Worm (Caenorhabditis elegans) whole organism, L2 larva: ENCODE data around the gene sdhb-1.

Source experiments
- F13H6.1 ChIP-seq: sonication (generic microtip); optimal IDR thresholded peaks from 2 replicates; lab custom pipeline; 2016; ENCODE audit warnings: missing genetic modification characterization, missing compliant biosample characterization
- R02D3.7 ChIP-seq: fragments of 150-350 bp; optimal IDR thresholded peaks from 2 replicates; lab custom pipeline; 2014; ENCODE audit warnings: missing biosample characterization, missing genetic modification characterization
- Y55F3AM.14 ChIP-seq: fragments of 200-800 bp; sonication (Bioruptor generic); optimal IDR thresholded peaks from 2 replicates; lab custom pipeline; 2018; ENCODE audit warnings: mild to moderate bottlenecking, missing genetic modification characterization, missing compliant biosample characterization
- alr-1 ChIP-seq: fragments of 150-350 bp; optimal IDR thresholded peaks from 2 replicates; lab custom pipeline; 2014; ENCODE audit warnings: missing biosample characterization, missing genetic modification characterization
- blmp-1 ChIP-seq: sonication (generic microtip); optimal IDR thresholded peaks from 2 replicates; lab custom pipeline; 2017; ENCODE audit warnings: missing genetic modification characterization, mild to moderate bottlenecking, missing compliant biosample characterization, antibody characterized with exemption, moderate library complexity; ENCODE audit not compliant: insufficient read depth
- ceh-16 ChIP-seq: fragments of 150-350 bp; optimal IDR thresholded peaks from 2 replicates; lab custom pipeline; 2014; ENCODE audit warnings: missing biosample characterization, missing genetic modification characterization
- ceh-82 ChIP-seq: fragments of 150-350 bp; optimal IDR thresholded peaks from 2 replicates; lab custom pipeline; 2014; ENCODE audit warnings: missing biosample characterization, missing genetic modification characterization
- crh-2 ChIP-seq: sonication (generic microtip); optimal IDR thresholded peaks from 2 replicates; lab custom pipeline; 2017; ENCODE audit warnings: missing biosample characterization, missing genetic modification characterization
- dmd-4 ChIP-seq: sonication (generic microtip); optimal IDR thresholded peaks from 2 replicates; lab custom pipeline; 2017; ENCODE audit warnings: missing biosample characterization, missing genetic modification characterization
- egl-27 ChIP-seq: sonication (generic microtip); optimal IDR thresholded peaks from 3 replicates; lab custom pipeline; 2017; ENCODE audit warnings: missing biosample characterization, missing genetic modification reagents, missing genetic modification characterization
- elt-1 ChIP-seq: fragments of 150-350 bp; optimal IDR thresholded peaks from 2 replicates; lab custom pipeline; 2014; ENCODE audit warnings: missing biosample characterization, missing genetic modification characterization
- elt-3 ChIP-seq: sonication (generic microtip); optimal IDR thresholded peaks from 2 replicates; lab custom pipeline; 2017; ENCODE audit warnings: missing biosample characterization, missing genetic modification characterization
- fos-1 ChIP-seq: fragments of 150-350 bp; optimal IDR thresholded peaks from 2 replicates; lab custom pipeline; 2014; ENCODE audit warnings: missing biosample characterization, missing genetic modification characterization
- gmeb-1 ChIP-seq: fragments of 150-350 bp; optimal IDR thresholded peaks from 2 replicates; lab custom pipeline; 2014; ENCODE audit warnings: missing biosample characterization, missing genetic modification characterization
- lin-13 ChIP-seq: fragments of 150-350 bp; optimal IDR thresholded peaks from 2 replicates; lab custom pipeline; 2014; ENCODE audit warnings: missing biosample characterization, missing genetic modification reagents, missing genetic modification characterization
- lin-39 ChIP-seq: fragments of 150-350 bp; optimal IDR thresholded peaks from 2 replicates; lab custom pipeline; 2014; ENCODE audit warnings: missing biosample characterization, missing genetic modification reagents, missing genetic modification characterization
- mab-5 ChIP-seq: fragments of 150-350 bp; optimal IDR thresholded peaks from 2 replicates; lab custom pipeline; 2014; ENCODE audit warnings: missing biosample characterization, missing genetic modification characterization
- mbf-1 ChIP-seq: sonication (generic microtip); optimal IDR thresholded peaks from 2 replicates; lab custom pipeline; 2017; ENCODE audit warnings: missing biosample characterization, missing genetic modification characterization
- mdl-1 ChIP-seq, 2 experiments: fragments of 150-350 bp in 1 of 2; sonication (generic microtip) in 1 of 2; optimal IDR thresholded peaks; 2 replicates each; lab custom pipeline; 2017; ENCODE audit warnings: missing biosample characterization in 2 of 2, missing genetic modification characterization in 2 of 2
- nhr-10 ChIP-seq: sonication (generic microtip); optimal IDR thresholded peaks from 2 replicates; lab custom pipeline; 2017; ENCODE audit warnings: missing biosample characterization, missing genetic modification characterization
- nhr-11 ChIP-seq: fragments of 150-350 bp; optimal IDR thresholded peaks from 2 replicates; lab custom pipeline; 2014; ENCODE audit warnings: missing biosample characterization, missing genetic modification characterization
- nhr-12 ChIP-seq: fragments of 150-350 bp; optimal IDR thresholded peaks from 2 replicates; lab custom pipeline; 2014; ENCODE audit warnings: missing biosample characterization, missing genetic modification characterization
- nhr-129 ChIP-seq: fragments of 150-350 bp; optimal IDR thresholded peaks from 2 replicates; lab custom pipeline; 2014; ENCODE audit warnings: missing biosample characterization, missing genetic modification characterization
- nhr-21 ChIP-seq: fragments of 150-350 bp; optimal IDR thresholded peaks from 2 replicates; lab custom pipeline; 2014; ENCODE audit warnings: missing biosample characterization, missing genetic modification characterization
- nhr-237 ChIP-seq: fragments of 150-350 bp; optimal IDR thresholded peaks from 2 replicates; lab custom pipeline; 2014; ENCODE audit warnings: missing biosample characterization, missing genetic modification characterization
- nhr-25 ChIP-seq: fragments of 150-350 bp; sonication (generic microtip); optimal IDR thresholded peaks from 3 replicates; lab custom pipeline; 2014; ENCODE audit warnings: missing biosample characterization, missing genetic modification characterization
- peb-1 ChIP-seq: fragments of 150-350 bp; optimal IDR thresholded peaks from 2 replicates; lab custom pipeline; 2014; ENCODE audit warnings: missing biosample characterization, missing genetic modification characterization
- sem-4 ChIP-seq: fragments of 150-350 bp; optimal IDR thresholded peaks from 2 replicates; lab custom pipeline; 2014; ENCODE audit warnings: missing biosample characterization, missing genetic modification reagents, missing genetic modification characterization
- skn-1 ChIP-seq: sonication (generic microtip); optimal IDR thresholded peaks from 2 replicates; lab custom pipeline; 2017; ENCODE audit warnings: missing biosample characterization, missing genetic modification characterization
- sma-3 ChIP-seq: sonication (generic microtip); optimal IDR thresholded peaks from 2 replicates; lab custom pipeline; 2016; ENCODE audit warnings: missing genetic modification reagents, missing genetic modification characterization, missing compliant biosample characterization
- sma-9 ChIP-seq, 2 experiments: fragments of 150-350 bp in 1 of 2; sonication (generic microtip) in 1 of 2; optimal IDR thresholded peaks; 2 replicates each; lab custom pipeline; 2014 to 2016; ENCODE audit warnings: missing genetic modification characterization in 2 of 2, mild to moderate bottlenecking in 1 of 2, missing biosample characterization in 1 of 2, missing compliant biosample characterization in 1 of 2, missing genetic modification reagents in 1 of 2, moderate library complexity in 1 of 2
- snpc-4 ChIP-seq: fragments of 150-350 bp; optimal IDR thresholded peaks from 2 replicates; lab custom pipeline; 2014; ENCODE audit warnings: missing biosample characterization, missing genetic modification characterization
- unc-39 ChIP-seq: fragments of 150-350 bp; optimal IDR thresholded peaks from 2 replicates; lab custom pipeline; 2014; ENCODE audit warnings: missing biosample characterization, missing genetic modification characterization
- unc-55 ChIP-seq: fragments of 150-350 bp; sonication (generic microtip); optimal IDR thresholded peaks from 3 replicates; lab custom pipeline; 2014; ENCODE audit warnings: missing biosample characterization, missing genetic modification reagents, missing genetic modification characterization
- zag-1 ChIP-seq: fragments of 150-350 bp; optimal IDR thresholded peaks from 2 replicates; lab custom pipeline; 2014; ENCODE audit warnings: missing biosample characterization, missing genetic modification characterization
- ztf-1 ChIP-seq: fragments of 200-800 bp; sonication (Bioruptor generic); conservative IDR thresholded peaks from 2 replicates; pipeline ENCODE4 v1.3.6; 2022; ENCODE audit warnings: missing genetic modification characterization, missing compliant biosample characterization
- ztf-11 ChIP-seq: sonication (generic microtip); optimal IDR thresholded peaks from 2 replicates; lab custom pipeline; 2017; ENCODE audit warnings: missing biosample characterization, missing genetic modification characterization
- ztf-4 ChIP-seq: fragments of 150-350 bp; optimal IDR thresholded peaks from 2 replicates; lab custom pipeline; 2014; ENCODE audit warnings: missing biosample characterization, missing genetic modification characterization

The sdhb-1 gene

DNA sequence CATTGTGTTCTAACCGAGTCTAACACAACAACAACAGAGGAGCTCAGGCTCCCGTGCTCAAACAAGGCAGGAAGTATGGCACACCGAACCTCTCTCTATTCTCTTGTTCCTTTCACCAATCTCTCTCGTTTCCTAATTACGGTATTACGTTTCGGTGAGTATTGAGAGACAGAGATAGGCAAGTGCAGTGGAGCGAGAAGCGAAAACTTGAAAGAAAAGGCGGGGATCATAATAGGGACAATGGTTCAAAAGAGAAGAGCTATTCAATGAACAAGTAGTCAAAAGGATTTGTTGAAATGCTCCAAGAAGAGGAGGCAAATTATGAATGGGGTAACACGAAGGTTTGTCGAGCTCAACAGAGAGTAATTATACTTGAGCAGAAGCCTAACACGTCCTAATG lies 39.2 kb downstream of the sdhb-1 start:
- TF ChIP-seq sma-3 (GFP tag; lab: Kevin White, UChicago) (no peak), mab-5 (tag; lab: Kevin White, UChicago) (no peak), elt-3 (tag; lab: Kevin White, UChicago) (no peak)

DNA sequence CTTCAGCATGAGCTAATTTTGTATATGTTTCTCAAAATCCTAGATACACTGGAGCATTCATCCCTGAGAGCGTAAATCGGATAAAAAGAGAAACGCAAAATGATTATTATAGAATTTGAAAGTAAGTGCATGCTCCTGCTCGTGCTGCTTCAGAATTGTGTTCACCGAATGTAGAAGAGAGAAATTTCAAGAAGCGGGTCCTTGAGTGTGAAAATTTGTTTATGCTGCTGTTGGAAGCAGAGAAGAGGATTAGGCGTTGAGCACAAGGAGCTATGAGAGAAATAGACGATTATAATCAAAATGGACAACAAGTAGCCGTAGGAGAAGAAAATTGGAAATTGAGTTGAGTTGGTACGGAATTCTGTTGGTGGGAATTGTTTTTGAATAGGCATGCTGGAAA lies 40.8 kb downstream of the sdhb-1 start:
- TF ChIP-seq egl-27 (tag; lab: Kevin White, UChicago) = no peak
- no peak for TF ChIP-seq elt-1 (tag; lab: Kevin White, UChicago)
- TF ChIP-seq F13H6.1 (tag; lab: Kevin White, UChicago) = no peak
- no peak for TF ChIP-seq nhr-10 (tag; lab: Kevin White, UChicago)
- TF ChIP-seq elt-3 (tag; lab: Kevin White, UChicago) = no peak
- peak; percentile 22 for TF ChIP-seq unc-55 (GFP tag; lab: Kevin White, UChicago)
- no peak for TF ChIP-seq gmeb-1 (tag; lab: Kevin White, UChicago)
- TF ChIP-seq blmp-1 (tag; lab: Kevin White, UChicago) = no peak
- no peak for TF ChIP-seq dmd-4 (tag; lab: Kevin White, UChicago)

DNA sequence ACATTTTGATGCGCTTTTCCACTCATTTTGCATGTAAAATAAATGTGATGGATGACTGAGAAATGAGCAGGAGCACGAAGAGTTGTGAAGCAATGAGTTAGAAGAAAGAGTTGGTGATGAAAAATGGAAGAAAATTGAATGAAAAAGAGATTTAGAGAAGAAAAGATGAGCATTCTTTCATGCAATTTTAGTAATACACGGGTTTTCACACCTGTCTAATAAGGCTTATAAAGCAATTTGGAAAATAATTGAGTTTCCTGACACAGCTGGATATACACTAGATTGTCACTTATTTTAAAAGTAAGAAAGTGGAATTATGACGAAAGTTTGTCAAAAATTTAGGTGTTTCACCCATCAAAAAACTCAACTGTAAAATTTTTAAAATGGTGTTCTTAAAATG lies 41.7 kb downstream of the sdhb-1 start:
- peak; percentile 31 for TF ChIP-seq unc-55 (GFP tag; lab: Kevin White, UChicago)
- TF ChIP-seq nhr-25 = no peak
- TF ChIP-seq F13H6.1 (tag; lab: Kevin White, UChicago) = no peak

DNA sequence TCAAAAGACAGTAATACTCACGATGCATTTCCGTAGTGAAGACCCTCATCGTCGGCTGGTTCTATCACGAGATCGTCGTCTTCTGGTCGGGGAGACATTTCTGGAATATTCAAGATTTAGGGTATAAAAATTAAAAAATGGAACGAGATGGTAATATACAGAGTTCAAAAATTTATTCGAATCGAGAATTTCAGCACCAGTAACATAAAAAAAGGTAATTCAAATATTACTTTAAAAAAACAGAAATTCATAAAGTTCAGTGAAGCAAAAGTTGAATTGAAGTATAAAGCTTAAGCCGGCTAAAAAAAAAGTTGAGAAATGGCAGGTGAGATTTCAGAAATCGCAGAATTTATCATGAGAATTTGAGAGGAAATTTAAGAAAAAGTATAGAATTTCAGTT lies 42.3 kb downstream of the sdhb-1 start, which contains the start of gene cam-1:
Gene cam-1 (minus strand): TSS at position 101 of the 400 bp plus-strand sequence.
- no peak for TF ChIP-seq nhr-25
- no peak for TF ChIP-seq Y55F3AM.14 (GFP tag; lab: Kevin White, UChicago)
- no peak for TF ChIP-seq snpc-4 (tag; lab: Kevin White, UChicago)
- TF ChIP-seq lin-13 (GFP tag; lab: Kevin White, UChicago) = no peak
- no peak for TF ChIP-seq nhr-11 (tag; lab: Kevin White, UChicago)
- TF ChIP-seq sma-3 (GFP tag; lab: Kevin White, UChicago) = no peak
- no peak for TF ChIP-seq sma-9 (GFP tag; optimal IDR thresholded peaks at IDR 0.05; lab: Kevin White, UChicago)
- no peak for TF ChIP-seq sma-9 (tag; optimal IDR thresholded peaks at IDR 0.05; lab: Kevin White, UChicago)
- no peak for TF ChIP-seq ztf-1
- TF ChIP-seq ztf-4 (tag; lab: Kevin White, UChicago) = no peak
- no peak for TF ChIP-seq ceh-16 (tag; lab: Kevin White, UChicago)
- TF ChIP-seq alr-1 = no peak
- TF ChIP-seq unc-39 = no peak
- no peak for TF ChIP-seq sem-4
- no peak for TF ChIP-seq skn-1 (tag; lab: Kevin White, UChicago)
- TF ChIP-seq dmd-4 (tag; lab: Kevin White, UChicago) = no peak
- TF ChIP-seq egl-27 (tag; lab: Kevin White, UChicago) = no peak
- no peak for TF ChIP-seq ztf-11 (tag; lab: Kevin White, UChicago)
- no peak for TF ChIP-seq mab-5 (tag; lab: Kevin White, UChicago)
- TF ChIP-seq elt-1 (tag; lab: Kevin White, UChicago) = no peak
- TF ChIP-seq nhr-12 (tag; lab: Kevin White, UChicago) = no peak

DNA sequence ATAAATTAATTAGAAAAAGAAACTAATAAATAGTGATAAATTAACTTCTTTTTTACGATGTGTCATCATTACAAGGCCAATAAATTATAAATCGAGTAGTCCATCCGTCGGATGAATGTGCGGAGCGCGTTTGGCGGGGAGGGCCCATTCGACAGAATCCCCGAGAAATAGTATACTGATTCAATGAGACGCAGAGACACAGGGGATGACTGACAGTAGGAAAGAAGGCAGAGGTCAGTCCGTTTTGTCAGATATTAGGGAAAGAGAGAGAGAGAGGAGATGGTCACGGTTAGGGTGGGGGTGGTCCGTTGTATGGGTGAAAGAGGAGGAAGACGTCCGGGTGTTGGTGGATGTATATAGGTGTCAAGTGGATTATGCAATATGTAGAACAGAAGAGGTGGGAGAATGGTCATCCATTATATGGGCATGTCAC lies 43.9 kb downstream of the sdhb-1 start:
- no peak for TF ChIP-seq gmeb-1 (tag; lab: Kevin White, UChicago)
- peak; percentile 87 for TF ChIP-seq mab-5 (tag; lab: Kevin White, UChicago)

DNA sequence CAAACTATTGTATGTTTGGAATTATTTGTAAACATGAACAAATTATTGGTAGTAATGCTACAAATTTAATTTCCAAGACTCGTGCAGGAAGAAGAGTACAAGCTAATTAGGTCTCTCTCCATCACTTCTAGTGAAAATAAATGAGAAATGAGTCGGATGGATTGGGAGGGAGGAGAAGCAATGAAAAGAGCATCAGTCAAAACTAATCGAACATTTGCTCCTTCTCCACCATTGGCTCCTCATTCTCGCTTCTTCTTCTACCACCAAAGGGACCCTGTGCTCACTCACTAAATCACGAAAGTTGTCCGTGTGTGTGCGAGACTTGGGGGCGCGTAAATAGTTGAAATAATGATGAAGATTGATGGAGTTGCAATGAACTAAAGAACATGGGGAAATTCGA lies 45.7 kb downstream of the sdhb-1 start:
- peak; percentile 57 for TF ChIP-seq F13H6.1 (tag; lab: Kevin White, UChicago)
- peak; percentile 79 for TF ChIP-seq lin-39 (tag; lab: Kevin White, UChicago)
- no peak for TF ChIP-seq alr-1
- peak; percentile 33 for TF ChIP-seq nhr-129
- no peak for TF ChIP-seq nhr-10 (tag; lab: Kevin White, UChicago)
- TF ChIP-seq nhr-21 = no peak
- peak; percentile 23 for TF ChIP-seq ztf-4 (tag; lab: Kevin White, UChicago)
- no peak for TF ChIP-seq R02D3.7 (tag; lab: Kevin White, UChicago)
- TF ChIP-seq nhr-237 (tag; lab: Kevin White, UChicago) = no peak
- TF ChIP-seq fos-1 = no peak
- TF ChIP-seq lin-13 (GFP tag; lab: Kevin White, UChicago) = no peak
- TF ChIP-seq mdl-1 (tag; optimal IDR thresholded peaks at IDR 0.05; lab: Kevin White, UChicago) = no peak
- peak; percentile 2 for TF ChIP-seq unc-55 (GFP tag; lab: Kevin White, UChicago)
- no peak for TF ChIP-seq ceh-82 (tag; lab: Kevin White, UChicago)
- TF ChIP-seq snpc-4 (tag; lab: Kevin White, UChicago) = no peak
- no peak for TF ChIP-seq ztf-1
- TF ChIP-seq crh-2 (tag; lab: Kevin White, UChicago) = no peak
- TF ChIP-seq gmeb-1 (tag; lab: Kevin White, UChicago) = no peak
- no peak for TF ChIP-seq peb-1 (tag; lab: Kevin White, UChicago)
- no peak for TF ChIP-seq elt-3 (tag; lab: Kevin White, UChicago)
- TF ChIP-seq nhr-12 (tag; lab: Kevin White, UChicago) = no peak
- peak; percentile 50 for TF ChIP-seq zag-1
- TF ChIP-seq blmp-1 (tag; lab: Kevin White, UChicago) = no peak
- no peak for TF ChIP-seq dmd-4 (tag; lab: Kevin White, UChicago)
- no peak for TF ChIP-seq skn-1 (tag; lab: Kevin White, UChicago)
- no peak for TF ChIP-seq elt-1 (tag; lab: Kevin White, UChicago)
- no peak for TF ChIP-seq egl-27 (tag; lab: Kevin White, UChicago)
- no peak for TF ChIP-seq unc-39
- TF ChIP-seq sma-9 (GFP tag; optimal IDR thresholded peaks at IDR 0.05; lab: Kevin White, UChicago) = peak; percentile 46
- no peak for TF ChIP-seq sma-9 (tag; optimal IDR thresholded peaks at IDR 0.05; lab: Kevin White, UChicago)
- TF ChIP-seq Y55F3AM.14 (GFP tag; lab: Kevin White, UChicago) = no peak
- TF ChIP-seq ztf-11 (tag; lab: Kevin White, UChicago) = no peak
- TF ChIP-seq mbf-1 (tag; lab: Kevin White, UChicago) = no peak
